Fruit fly (Drosophila melanogaster) whole organism: ENCODE data around the gene Lasp.

Experiments used
- CG8478 ChIP-seq: fragments of >200 bp; optimal IDR thresholded peaks from 2 replicates; lab custom pipeline; 2018; ENCODE audit warnings: inconsistent platforms
- Dll ChIP-seq: fragments of >200 bp; optimal IDR thresholded peaks from 2 replicates; lab custom pipeline; 2017
- EcR ChIP-seq, 2 experiments: fragments of >200 bp; optimal IDR thresholded peaks; 2 replicates each; lab custom pipeline; 2017; ENCODE audit warnings: missing biosample characterization in 2 of 2, missing genetic modification characterization in 2 of 2, missing genetic modification reagents in 2 of 2
- pan ChIP-seq: fragments of >200 bp; optimal IDR thresholded peaks from 2 replicates; lab custom pipeline; 2017
- psq ChIP-seq: fragments of >200 bp; optimal IDR thresholded peaks from 2 replicates; lab custom pipeline; 2017

dm6 chr3L:16644505-16644904 is 67.0 kb downstream of the Lasp start:
- TF ChIP-seq Dll (lab: Kevin White, UChicago) = no peak
- no peak for TF ChIP-seq CG8478 (lab: Kevin White, UChicago)
- no peak for TF ChIP-seq EcR (GFP tag; optimal IDR thresholded peaks at IDR 0.05; lab: Kevin White, UChicago)
- TF ChIP-seq psq (lab: Kevin White, UChicago) = no peak
- TF ChIP-seq pan (lab: Kevin White, UChicago) = no peak
